Worm (Caenorhabditis elegans) whole organism, L2 larva: Measurements from ENCODE around the gene C07G1.6.

Source experiments
- Y55F3AM.14 ChIP-seq: fragments of 200-800 bp; sonication (Bioruptor generic); optimal IDR thresholded peaks from 2 replicates; lab custom pipeline; 2018; ENCODE audit warnings: mild to moderate bottlenecking, missing genetic modification characterization, missing compliant biosample characterization
- ceh-82 ChIP-seq: fragments of 150-350 bp; optimal IDR thresholded peaks from 2 replicates; lab custom pipeline; 2014; ENCODE audit warnings: missing biosample characterization, missing genetic modification characterization
- dmd-4 ChIP-seq: sonication (generic microtip); optimal IDR thresholded peaks from 2 replicates; lab custom pipeline; 2017; ENCODE audit warnings: missing biosample characterization, missing genetic modification characterization
- elt-1 ChIP-seq: fragments of 150-350 bp; optimal IDR thresholded peaks from 2 replicates; lab custom pipeline; 2014; ENCODE audit warnings: missing biosample characterization, missing genetic modification characterization
- lin-39 ChIP-seq: fragments of 150-350 bp; optimal IDR thresholded peaks from 2 replicates; lab custom pipeline; 2014; ENCODE audit warnings: missing biosample characterization, missing genetic modification reagents, missing genetic modification characterization
- nhr-237 ChIP-seq: fragments of 150-350 bp; optimal IDR thresholded peaks from 2 replicates; lab custom pipeline; 2014; ENCODE audit warnings: missing biosample characterization, missing genetic modification characterization
- peb-1 ChIP-seq: fragments of 150-350 bp; optimal IDR thresholded peaks from 2 replicates; lab custom pipeline; 2014; ENCODE audit warnings: missing biosample characterization, missing genetic modification characterization
- skn-1 ChIP-seq: sonication (generic microtip); optimal IDR thresholded peaks from 2 replicates; lab custom pipeline; 2017; ENCODE audit warnings: missing biosample characterization, missing genetic modification characterization

- TF ChIP-seq elt-1 (no peak), peb-1 (no peak), skn-1 (tag; lab: Kevin White, UChicago) (no peak), nhr-237 (tag; lab: Kevin White, UChicago) (no peak), dmd-4 (tag; lab: Kevin White, UChicago) (no peak), Y55F3AM.14 (GFP tag; lab: Kevin White, UChicago) (no peak), ceh-82 (tag; lab: Kevin White, UChicago) (no peak), lin-39 (no peak)
Observed at ce11 chrIV:8244112-8244511, 33.9 kb upstream of the C07G1.6 start, which contains the start of gene T09A12.1.
